Fruit fly (Drosophila melanogaster): ENCODE data around the gene RpS19b.
A peak's percentile ranks its signal among the peaks of the same experiment; 100 is the strongest.

DNA sequence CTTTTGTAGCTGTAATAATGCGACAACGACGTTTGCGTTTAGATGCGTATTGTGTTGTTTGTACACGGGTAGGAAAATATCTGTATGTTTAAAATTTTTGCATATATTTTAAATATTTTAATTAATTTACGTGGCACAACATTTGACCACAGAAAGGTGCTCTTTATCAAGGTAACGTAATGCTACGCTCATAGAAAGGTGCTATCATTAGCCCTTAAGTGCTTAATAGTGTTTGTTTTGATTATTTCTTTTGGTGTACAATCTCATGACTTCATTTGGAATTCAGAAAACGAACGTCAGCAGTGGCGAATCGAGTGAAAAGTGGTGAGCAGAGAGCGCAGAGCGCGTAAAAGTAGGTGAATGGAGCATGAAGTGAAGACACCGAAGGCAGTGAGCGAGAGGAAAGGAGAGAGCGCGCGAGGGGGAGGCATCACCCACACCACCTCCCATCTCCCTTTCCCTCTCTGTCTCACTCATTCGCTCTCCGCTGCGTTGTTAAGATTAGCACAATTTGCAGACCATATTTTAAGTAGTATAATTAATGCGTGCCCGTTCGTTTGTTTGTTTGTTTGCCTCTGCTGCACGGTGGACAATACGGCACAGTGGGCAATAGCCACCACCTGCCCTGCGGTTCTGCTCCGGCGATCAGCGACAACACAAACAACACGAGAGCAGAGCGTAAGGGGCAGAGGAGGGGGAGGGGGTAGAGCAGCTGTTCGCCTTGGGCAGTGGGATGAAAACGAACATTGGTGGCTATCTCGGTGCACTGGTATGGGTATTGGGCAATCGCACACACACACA lies 11.4 kb downstream of the RpS19b start:
- TF ChIP-seq CG31224 (GFP tag; IDR thresholded peaks at IDR 0.05): peak; percentile 43; the same call in 1 of the 2 replicates
- peak; percentile 25 for TF ChIP-seq CG7556 (GFP tag; optimal IDR thresholded peaks at IDR 0.05)
